Fruit fly (Drosophila melanogaster) whole organism, embryonic: ENCODE results near the gene Fnta.

Experiments used
- Abd-B ChIP-seq: fragments of 200-800 bp; sonication (Bioruptor generic); optimal IDR thresholded peaks from 2 replicates; lab custom pipeline; 2018; ENCODE audit warnings: missing biosample characterization, mild to moderate bottlenecking, missing genetic modification characterization, moderate library complexity
- CG11456 ChIP-seq: fragments of 200-800 bp; sonication (Bioruptor generic); IDR thresholded peaks from 3 replicates; pipeline ENCODE4 v1.3.6; 2022; ENCODE audit warnings: missing biosample characterization, missing genetic modification characterization
- CG15514 ChIP-seq: fragments of 200-800 bp; sonication (Bioruptor generic); optimal IDR thresholded peaks from 3 replicates; lab custom pipeline; 2017; ENCODE audit warnings: missing biosample characterization, missing genetic modification characterization, mild to moderate bottlenecking, moderate library complexity, missing genetic modification reagents
- CG1602 ChIP-seq: fragments of 200-800 bp; sonication (Bioruptor generic); optimal IDR thresholded peaks from 3 replicates; lab custom pipeline; 2016; ENCODE audit warnings: missing biosample characterization, missing genetic modification characterization
- CG16863 ChIP-seq: fragments of 200-800 bp; sonication (Bioruptor generic); optimal IDR thresholded peaks from 3 replicates; lab custom pipeline; 2016; ENCODE audit warnings: missing biosample characterization, missing genetic modification characterization
- CG17359 ChIP-seq: fragments of 200-800 bp; sonication (Bioruptor generic); optimal IDR thresholded peaks from 3 replicates; lab custom pipeline; 2018; ENCODE audit warnings: missing biosample characterization, mild to moderate bottlenecking, missing genetic modification characterization, moderate library complexity
- CG17829 ChIP-seq: fragments of 200-800 bp; optimal IDR thresholded peaks from 2 replicates; lab custom pipeline; 2019; ENCODE audit warnings: missing biosample characterization, mild to moderate bottlenecking, missing genetic modification characterization, moderate library complexity
- CG18599 ChIP-seq: fragments of 200-800 bp; sonication (Bioruptor generic); optimal IDR thresholded peaks from 3 replicates; lab custom pipeline; 2017; ENCODE audit warnings: missing biosample characterization, missing genetic modification characterization, mild to moderate bottlenecking, moderate library complexity, missing genetic modification reagents
- CG2116 ChIP-seq: fragments of 200-800 bp; sonication (Bioruptor generic); optimal IDR thresholded peaks from 3 replicates; lab custom pipeline; 2018; ENCODE audit warnings: missing biosample characterization, mild to moderate bottlenecking, missing genetic modification characterization
- CG30403 ChIP-seq: fragments of 200-800 bp; sonication (Bioruptor generic); optimal IDR thresholded peaks from 3 replicates; lab custom pipeline; 2016; ENCODE audit warnings: missing biosample characterization, missing genetic modification characterization
- CG34376 ChIP-seq: fragments of 200-800 bp; sonication (Bioruptor generic); optimal IDR thresholded peaks from 2 replicates; lab custom pipeline; 2018; ENCODE audit warnings: missing biosample characterization, mild to moderate bottlenecking, missing genetic modification characterization
- CG34422 ChIP-seq: fragments of 200-800 bp; sonication (Bioruptor generic); IDR thresholded peaks from 3 replicates; pipeline ENCODE4 v1.3.6; 2022; ENCODE audit warnings: missing biosample characterization, missing genetic modification characterization
- CG3838 ChIP-seq: fragments of 200-800 bp; sonication (Bioruptor generic); optimal IDR thresholded peaks from 3 replicates; lab custom pipeline; 2016; ENCODE audit warnings: missing biosample characterization, missing genetic modification characterization
- CG3847 ChIP-seq: fragments of 200-800 bp; sonication (Bioruptor generic); IDR thresholded peaks from 2 replicates; pipeline ENCODE4 v1.3.6; 2022; ENCODE audit warnings: missing biosample characterization, missing genetic modification characterization
- CG42726 ChIP-seq: fragments of 200-800 bp; sonication (Bioruptor generic); IDR thresholded peaks from 2 replicates; pipeline ENCODE4 v1.3.6; 2022; ENCODE audit warnings: missing biosample characterization, missing genetic modification characterization; ENCODE audit not compliant: partially characterized antibody
- CG4617 ChIP-seq: fragments of 200-800 bp; sonication (Bioruptor generic); optimal IDR thresholded peaks from 3 replicates; lab custom pipeline; 2016; ENCODE audit warnings: missing biosample characterization, missing genetic modification characterization, borderline replicate concordance
- CG6175 ChIP-seq: fragments of 200-800 bp; sonication (Bioruptor generic); IDR thresholded peaks from 3 replicates; pipeline ENCODE4 v1.3.6; 2022; ENCODE audit warnings: missing biosample characterization, missing genetic modification characterization
- CG8089 ChIP-seq: fragments of 200-800 bp; sonication (Bioruptor generic); optimal IDR thresholded peaks from 3 replicates; lab custom pipeline; 2016; ENCODE audit warnings: missing biosample characterization, missing genetic modification characterization
- CG8388 ChIP-seq: fragments of 200-800 bp; sonication (Bioruptor generic); optimal IDR thresholded peaks from 2 replicates; lab custom pipeline; 2019; ENCODE audit warnings: missing biosample characterization, mild to moderate bottlenecking, missing genetic modification characterization, moderate library complexity
- CG9215 ChIP-seq: fragments of 200-800 bp; sonication (Bioruptor generic); IDR thresholded peaks from 2 replicates; pipeline ENCODE4 v1.3.6; 2022; ENCODE audit warnings: missing biosample characterization, missing genetic modification characterization
- CHES-1-like ChIP-seq: fragments of 200-800 bp; sonication (Bioruptor generic); optimal IDR thresholded peaks from 2 replicates; lab custom pipeline; 2016; ENCODE audit warnings: missing biosample characterization, missing genetic modification characterization
- ERR ChIP-seq: fragments of 200-800 bp; sonication (Bioruptor generic); optimal IDR thresholded peaks from 2 replicates; lab custom pipeline; 2016; ENCODE audit warnings: missing biosample characterization, missing genetic modification characterization
- HmgZ ChIP-seq: fragments of 200-800 bp; sonication (Bioruptor generic); optimal IDR thresholded peaks from 2 replicates; lab custom pipeline; 2018; ENCODE audit warnings: missing biosample characterization, mild to moderate bottlenecking, missing genetic modification characterization
- Hmr ChIP-seq: fragments of 200-800 bp; sonication (Bioruptor generic); optimal IDR thresholded peaks from 3 replicates; lab custom pipeline; 2017; ENCODE audit warnings: mild to moderate bottlenecking, missing biosample characterization, missing genetic modification reagents, missing genetic modification characterization
- Hsf ChIP-seq: fragments of 200-800 bp; sonication (Bioruptor generic); optimal IDR thresholded peaks from 3 replicates; lab custom pipeline; 2016; ENCODE audit warnings: missing biosample characterization, missing genetic modification characterization
- Oaz ChIP-seq: fragments of 200-800 bp; sonication (Bioruptor generic); IDR thresholded peaks from 2 replicates; pipeline ENCODE4 v1.3.6; 2022; ENCODE audit warnings: missing biosample characterization, missing genetic modification characterization
- Oli ChIP-seq: fragments of 200-800 bp; sonication (Bioruptor generic); optimal IDR thresholded peaks from 2 replicates; lab custom pipeline; 2018; ENCODE audit warnings: missing biosample characterization, mild to moderate bottlenecking, missing genetic modification characterization, moderate library complexity
- Side ChIP-seq: fragments of 200-800 bp; sonication (Bioruptor generic); optimal IDR thresholded peaks from 2 replicates; lab custom pipeline; 2016; ENCODE audit warnings: missing biosample characterization, missing genetic modification characterization
- Six4 ChIP-seq: fragments of 200-800 bp; sonication (Bioruptor generic); optimal IDR thresholded peaks from 2 replicates; lab custom pipeline; 2016; ENCODE audit warnings: missing biosample characterization, missing genetic modification characterization
- Sox100B ChIP-seq: fragments of 200-800 bp; sonication (Bioruptor generic); optimal IDR thresholded peaks from 3 replicates; lab custom pipeline; 2018; ENCODE audit warnings: missing biosample characterization, mild to moderate bottlenecking, missing genetic modification characterization
- Ssrp ChIP-seq: fragments of 200-800 bp; sonication (Bioruptor generic); optimal IDR thresholded peaks from 2 replicates; lab custom pipeline; 2018; ENCODE audit warnings: missing biosample characterization, mild to moderate bottlenecking, missing genetic modification characterization, moderate library complexity
- Tbp ChIP-seq: fragments of >200 bp; optimal IDR thresholded peaks from 2 replicates; lab custom pipeline; 2018; ENCODE audit warnings: missing biosample characterization, missing genetic modification characterization
- Xrp1 ChIP-seq: fragments of 200-800 bp; sonication (Bioruptor generic); IDR thresholded peaks from 2 replicates; pipeline ENCODE4 v1.3.6; 2022; ENCODE audit warnings: missing biosample characterization, missing genetic modification characterization
- az2 ChIP-seq: fragments of 200-800 bp; sonication (Bioruptor generic); optimal IDR thresholded peaks from 3 replicates; lab custom pipeline; 2016; ENCODE audit warnings: missing biosample characterization, missing genetic modification characterization
- dmrt11E ChIP-seq: fragments of 200-800 bp; sonication (Bioruptor generic); optimal IDR thresholded peaks from 3 replicates; lab custom pipeline; 2018; ENCODE audit warnings: missing biosample characterization, mild to moderate bottlenecking, missing genetic modification characterization, moderate library complexity
- dpn ChIP-seq, 2 experiments: fragments of 200-800 bp; sonication (Bioruptor generic); optimal IDR thresholded peaks; 3 replicates each; lab custom pipeline; 2016; ENCODE audit warnings: missing biosample characterization in 2 of 2, missing genetic modification characterization in 2 of 2
- esg ChIP-seq: fragments of 200-800 bp; sonication (Bioruptor generic); conservative IDR thresholded peaks from 2 replicates; pipeline ENCODE4 v1.3.6; 2022; ENCODE audit warnings: missing biosample characterization, missing genetic modification characterization
- fd64A ChIP-seq: fragments of 200-800 bp; sonication (Bioruptor generic); optimal IDR thresholded peaks from 3 replicates; lab custom pipeline; 2018; ENCODE audit warnings: missing biosample characterization, mild to moderate bottlenecking, missing genetic modification characterization
- gsb-n ChIP-seq: fragments of 200-800 bp; sonication (Bioruptor generic); optimal IDR thresholded peaks from 3 replicates; lab custom pipeline; 2018; ENCODE audit warnings: missing biosample characterization, mild to moderate bottlenecking, missing genetic modification characterization
- klu ChIP-seq: fragments of 200-800 bp; sonication (Bioruptor generic); IDR thresholded peaks from 2 replicates; pipeline ENCODE4 v1.3.6; 2022; ENCODE audit warnings: missing biosample characterization, missing genetic modification characterization
- onecut ChIP-seq: fragments of 200-800 bp; sonication (Bioruptor generic); IDR thresholded peaks from 2 replicates; pipeline ENCODE4 v1.3.6; 2022; ENCODE audit warnings: missing biosample characterization, missing genetic modification characterization
- phol ChIP-seq: fragments of 200-800 bp; sonication (Bioruptor generic); optimal IDR thresholded peaks from 3 replicates; lab custom pipeline; 2018; ENCODE audit warnings: missing biosample characterization, mild to moderate bottlenecking, missing genetic modification characterization, moderate library complexity
- trem ChIP-seq: fragments of 200-800 bp; optimal IDR thresholded peaks from 3 replicates; lab custom pipeline; 2019; ENCODE audit warnings: missing biosample characterization, mild to moderate bottlenecking, missing genetic modification characterization, moderate library complexity
- ttk ChIP-seq: fragments of 200-800 bp; sonication (Bioruptor generic); IDR thresholded peaks from 2 replicates; pipeline ENCODE4 v2.1.2; 2022; ENCODE audit warnings: missing biosample characterization, missing genetic modification characterization
- unpg ChIP-seq: fragments of 200-800 bp; sonication (Bioruptor generic); optimal IDR thresholded peaks from 3 replicates; lab custom pipeline; 2018; ENCODE audit warnings: missing biosample characterization, mild to moderate bottlenecking, missing genetic modification characterization, moderate library complexity
- wek ChIP-seq: fragments of 200-800 bp; sonication (Bioruptor generic); optimal IDR thresholded peaks from 3 replicates; lab custom pipeline; 2018; ENCODE audit warnings: missing biosample characterization, mild to moderate bottlenecking, missing genetic modification characterization, moderate library complexity
- wor ChIP-seq: fragments of 200-800 bp; sonication (Bioruptor generic); IDR thresholded peaks from 2 replicates; pipeline ENCODE4 v1.3.6; 2022; ENCODE audit warnings: missing biosample characterization, missing genetic modification characterization
- zen ChIP-seq: fragments of 200-800 bp; sonication (Bioruptor generic); optimal IDR thresholded peaks from 3 replicates; lab custom pipeline; 2018; ENCODE audit warnings: missing biosample characterization, mild to moderate bottlenecking, missing genetic modification characterization, moderate library complexity

Gene Fnta

dm6 chr2L:4810697-4811490 is 19.6 kb downstream of the Fnta start (continued):
- peak; percentile 15 for TF ChIP-seq CHES-1-like (GFP tag; lab: Kevin White, UChicago)
- TF ChIP-seq zen (tag; lab: Kevin White, UChicago): peak; percentile 3
- no peak for TF ChIP-seq fd64A
- peak; percentile 71 for TF ChIP-seq dmrt11E
- peak; percentile 41 for TF ChIP-seq unpg (GFP tag; lab: Kevin White, UChicago)
- no peak for TF ChIP-seq Oaz (GFP tag; lab: Robert Waterston, UW)
- peak; percentile 48 for TF ChIP-seq Hsf (GFP tag; lab: Kevin White, UChicago)
- no peak for TF ChIP-seq ERR (GFP tag; lab: Kevin White, UChicago)
- TF ChIP-seq klu: peak; percentile 68; the same call in 1 of the 2 replicates
- 0 out of 2 replicates have a peak, but pooled peaks have one; percentile 11 for TF ChIP-seq esg (GFP tag; lab: Robert Waterston, UW)
- no peak for TF ChIP-seq CG8089 (GFP tag; lab: Kevin White, UChicago)
- TF ChIP-seq CG3847: peak; percentile 61
- TF ChIP-seq dpn (GFP tag; optimal IDR thresholded peaks at IDR 0.05; lab: Kevin White, UChicago): peak; percentile 42 to 54
- TF ChIP-seq az2 (GFP tag; lab: Kevin White, UChicago): peak; percentile 76
- TF ChIP-seq CG15514 (GFP tag; lab: Kevin White, UChicago): peak; percentile 21
- no peak for TF ChIP-seq CG34376
- peak; percentile 83 for TF ChIP-seq Oli (tag; lab: Kevin White, UChicago)
- peak; percentile 77 for TF ChIP-seq Hmr (GFP tag; lab: Kevin White, UChicago)
- TF ChIP-seq HmgZ (tag; lab: Kevin White, UChicago): no peak
- peak; percentile 60; the same call in 1 of the 3 replicates for TF ChIP-seq CG6175 (GFP tag; lab: Robert Waterston, UW)
- TF ChIP-seq CG17829: peak; percentile 35
- TF ChIP-seq Abd-B (GFP tag; lab: Kevin White, UChicago): peak; percentile 69
- peak; percentile 84 for TF ChIP-seq Sox100B (GFP tag; lab: Kevin White, UChicago)
- TF ChIP-seq Ssrp (tag; lab: Kevin White, UChicago): peak; percentile 67
- TF ChIP-seq CG1602 (GFP tag; lab: Kevin White, UChicago): peak; percentile 67
- TF ChIP-seq CG3838 (GFP tag; lab: Kevin White, UChicago): no peak
- peak; percentile 89 for TF ChIP-seq CG30403
- peak; percentile 63 for TF ChIP-seq phol
- TF ChIP-seq trem (tag; lab: Kevin White, UChicago): no peak
- no peak for TF ChIP-seq CG42726
- TF ChIP-seq onecut: peak; percentile 19; the same call in 1 of the 2 replicates
- TF ChIP-seq CG18599: peak; percentile 72
- peak; percentile 3 for TF ChIP-seq Side
- TF ChIP-seq CG8388 (GFP tag; lab: Kevin White, UChicago): peak; percentile 56
- no peak for TF ChIP-seq CG34422 (GFP tag; lab: Robert Waterston, UW)
- TF ChIP-seq CG11456: 0 out of 3 replicates have a peak, but pooled peaks have one; percentile 58
- TF ChIP-seq CG2116 (GFP tag; lab: Kevin White, UChicago): peak; percentile 37
- TF ChIP-seq wor (GFP tag; lab: Robert Waterston, UW): 0 out of 2 replicates have a peak, but pooled peaks have one; percentile 22
- TF ChIP-seq Xrp1 (GFP tag; lab: Robert Waterston, UW): peak; percentile 30; the same call in 1 of the 2 replicates
- TF ChIP-seq Six4: peak; percentile 61
- no peak for TF ChIP-seq CG4617 (GFP tag; lab: Kevin White, UChicago)
- no peak for TF ChIP-seq Tbp
- 0 out of 2 replicates have a peak, but pooled peaks have one; percentile 21 for TF ChIP-seq CG9215 (GFP tag; lab: Robert Waterston, UW)
- no peak for TF ChIP-seq wek (GFP tag; lab: Kevin White, UChicago)
- peak; percentile 61 for TF ChIP-seq ttk (GFP tag; lab: Robert Waterston, UW)
- peak; percentile 42 for TF ChIP-seq CG16863
- TF ChIP-seq gsb-n (tag; lab: Kevin White, UChicago): peak; percentile 16
- peak; percentile 25 for TF ChIP-seq CG17359 (tag; lab: Kevin White, UChicago)
